Fruit fly (Drosophila melanogaster): Measurements from ENCODE around the gene bam.

dm6 chr3R:25208767-25209075 lies 36.2 kb downstream of the bam start:
- TF ChIP-seq kah (GFP tag; optimal IDR thresholded peaks at IDR 0.05) = no peak
- TF ChIP-seq zfh2 (GFP tag; optimal IDR thresholded peaks at IDR 0.05) = no peak
- TF ChIP-seq Spps (tag; optimal IDR thresholded peaks at IDR 0.05) = no peak
- TF ChIP-seq Hr78 (GFP tag; optimal IDR thresholded peaks at IDR 0.05) = no peak
- no peak for TF ChIP-seq Myb (GFP tag; optimal IDR thresholded peaks at IDR 0.05)
- no peak for TF ChIP-seq CG11085 (GFP tag; IDR thresholded peaks at IDR 0.05)
- TF ChIP-seq Bgb (GFP tag; IDR thresholded peaks at IDR 0.05; ENCODE audit: partially characterized antibody) = no peak
- no peak; the same call in 1 of the 2 replicates for TF ChIP-seq CG14441 (GFP tag; IDR thresholded peaks at IDR 0.05)
- TF ChIP-seq mam (GFP tag; optimal IDR thresholded peaks at IDR 0.05) = no peak
- TF ChIP-seq ab (GFP tag; optimal IDR thresholded peaks at IDR 0.05) = no peak
- TF ChIP-seq CG9817 (tag; optimal IDR thresholded peaks at IDR 0.05) = no peak
- TF ChIP-seq Doc2 (GFP tag; IDR thresholded peaks at IDR 0.05) = no peak
